Fruit fly (Drosophila melanogaster): Measurements from ENCODE around the gene CG6999.

Gene CG6999

DNA sequence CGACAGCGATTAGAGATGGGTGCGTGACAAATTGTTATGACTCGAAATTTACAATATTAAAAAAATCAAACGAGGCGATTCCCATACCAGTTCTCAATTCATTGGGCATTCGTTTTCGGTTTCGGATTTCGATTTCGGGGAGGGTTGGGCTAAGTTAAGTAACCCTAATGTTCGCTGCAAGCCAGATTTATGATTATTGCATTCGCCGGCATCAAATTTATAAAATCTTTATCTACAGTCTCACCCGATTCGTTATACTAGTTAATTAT is 39.8 kb downstream of the CG6999 start (continued):
- TF ChIP-seq Dll (GFP tag; IDR thresholded peaks at IDR 0.05; ENCODE audit: partially characterized antibody) = peak; percentile 48; the same call in 2 of the 4 replicates
- no peak for TF ChIP-seq CG7987 (GFP tag; optimal IDR thresholded peaks at IDR 0.05)
- no peak for TF ChIP-seq CG8089 (GFP tag; optimal IDR thresholded peaks at IDR 0.05)
- TF ChIP-seq CG30431 (GFP tag; optimal IDR thresholded peaks at IDR 0.05) = no peak
- TF ChIP-seq Hmx (GFP tag; optimal IDR thresholded peaks at IDR 0.05) = no peak
- TF ChIP-seq sim (GFP tag; IDR thresholded peaks at IDR 0.05) = no peak
- no peak for TF ChIP-seq Doc3 (GFP tag; IDR thresholded peaks at IDR 0.05; ENCODE audit: partially characterized antibody)
- no peak for TF ChIP-seq CG11456 (GFP tag; IDR thresholded peaks at IDR 0.05)
- TF ChIP-seq ab (GFP tag; optimal IDR thresholded peaks at IDR 0.05) = no peak
- TF ChIP-seq row (GFP tag; IDR thresholded peaks at IDR 0.05) = peak; percentile 38; the same call in 2 of the 3 replicates
- no peak for TF ChIP-seq odd (GFP tag; optimal IDR thresholded peaks at IDR 0.05)
- TF ChIP-seq vvl (GFP tag; IDR thresholded peaks at IDR 0.05) = no peak
- no peak for TF ChIP-seq zfh2 (GFP tag; optimal IDR thresholded peaks at IDR 0.05)
- no peak for TF ChIP-seq dm (GFP tag; optimal IDR thresholded peaks at IDR 0.05)
- TF ChIP-seq sqz (GFP tag; optimal IDR thresholded peaks at IDR 0.05) = peak; percentile 13
- TF ChIP-seq Usf (GFP tag; optimal IDR thresholded peaks at IDR 0.05) = no peak
- TF ChIP-seq CG13296 (GFP tag; optimal IDR thresholded peaks at IDR 0.05) = no peak
- TF ChIP-seq oc (tag; optimal IDR thresholded peaks at IDR 0.05) = peak; percentile 16
- 0 out of 3 replicates have a peak, but pooled peaks have one; percentile 44 for TF ChIP-seq ci (GFP tag; IDR thresholded peaks at IDR 0.05)
- no peak for TF ChIP-seq MTF-1 (GFP tag; optimal IDR thresholded peaks at IDR 0.05; ENCODE audit: borderline replicate concordance)
- no peak for TF ChIP-seq Hr39 (optimal IDR thresholded peaks at IDR 0.05)
- no peak for TF ChIP-seq CG7839 (tag; optimal IDR thresholded peaks at IDR 0.05)
- TF ChIP-seq CG8924 (tag; optimal IDR thresholded peaks at IDR 0.05) = no peak
- no peak for TF ChIP-seq CG12219 (GFP tag; optimal IDR thresholded peaks at IDR 0.05)
- TF ChIP-seq CG31365 (tag; optimal IDR thresholded peaks at IDR 0.05) = no peak
- no peak for TF ChIP-seq cg (GFP tag; optimal IDR thresholded peaks at IDR 0.05)
- TF ChIP-seq hth (optimal IDR thresholded peaks at IDR 0.05) = no peak
- TF ChIP-seq bigmax (GFP tag; optimal IDR thresholded peaks at IDR 0.05) = no peak
- TF ChIP-seq CG15479 (GFP tag; optimal IDR thresholded peaks at IDR 0.05) = no peak
- TF ChIP-seq phol (tag; optimal IDR thresholded peaks at IDR 0.05) = no peak
- no peak for TF ChIP-seq CG1832 (GFP tag; optimal IDR thresholded peaks at IDR 0.05)
- no peak for TF ChIP-seq tio (GFP tag; optimal IDR thresholded peaks at IDR 0.05)
- no peak for TF ChIP-seq CG32772 (GFP tag; IDR thresholded peaks at IDR 0.05)

DNA sequence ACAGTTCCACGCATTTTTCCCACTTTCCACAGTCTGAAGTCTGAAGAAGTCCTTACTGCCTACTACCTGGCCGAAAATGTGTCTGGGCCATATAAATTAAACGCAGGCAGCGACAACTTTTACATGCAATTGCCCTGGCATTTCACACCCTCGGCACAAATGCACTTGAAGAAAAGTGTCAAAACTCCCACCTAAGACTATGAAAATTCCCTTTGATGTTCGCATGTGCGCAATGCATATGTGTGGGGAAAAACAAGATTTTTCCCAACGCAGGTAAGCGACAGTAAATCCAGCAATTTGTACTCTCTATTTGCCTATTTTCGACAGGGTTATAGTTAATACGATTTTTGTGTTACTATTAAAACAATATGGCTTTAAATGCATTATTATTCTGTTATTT is 41.3 kb downstream of the CG6999 start:
- TF ChIP-seq grau (tag; optimal IDR thresholded peaks at IDR 0.05) (peak; percentile 1), peb (GFP tag; IDR thresholded peaks at IDR 0.05) (no peak), eve (GFP tag; optimal IDR thresholded peaks at IDR 0.05) (peak in 1 of 2 experiments; percentile 50), zf30C (GFP tag; optimal IDR thresholded peaks at IDR 0.05) (peak; percentile 73), sim (GFP tag; IDR thresholded peaks at IDR 0.05) (no peak), CG2199 (GFP tag; IDR thresholded peaks at IDR 0.05) (0 out of 3 replicates have a peak, but pooled peaks have one; percentile 22), CG32772 (GFP tag; IDR thresholded peaks at IDR 0.05) (no peak), ranshi (GFP tag; IDR thresholded peaks at IDR 0.05) (no peak), toy (GFP tag; IDR thresholded peaks at IDR 0.05) (no peak), CG8290 (GFP tag; optimal IDR thresholded peaks at IDR 0.05) (no peak), CG8290 (tag; optimal IDR thresholded peaks at IDR 0.05) (no peak), twi (tag; optimal IDR thresholded peaks at IDR 0.05) (peak; percentile 68), CG15479 (GFP tag; optimal IDR thresholded peaks at IDR 0.05) (peak; percentile 64), tll (GFP tag; optimal IDR thresholded peaks at IDR 0.05) (peak in 1 of 2 experiments; percentile 81), tio (GFP tag; optimal IDR thresholded peaks at IDR 0.05) (no peak), row (GFP tag; IDR thresholded peaks at IDR 0.05) (0 out of 3 replicates have a peak, but pooled peaks have one; percentile 5), Tbp (GFP tag; optimal IDR thresholded peaks at IDR 0.05) (no peak), gem (tag; optimal IDR thresholded peaks at IDR 0.05) (peak; percentile 9), seq (GFP tag; IDR thresholded peaks at IDR 0.05) (no peak), Gug (GFP tag; IDR thresholded peaks at IDR 0.05) (no peak), tgo (GFP tag; IDR thresholded peaks at IDR 0.05) (no peak), CG6254 (GFP tag; optimal IDR thresholded peaks at IDR 0.05) (no peak), repo (GFP tag; optimal IDR thresholded peaks at IDR 0.05) (no peak), CG1024 (GFP tag; IDR thresholded peaks at IDR 0.05) (no peak), pb (GFP tag; optimal IDR thresholded peaks at IDR 0.05) (no peak), CG13287 (GFP tag; IDR thresholded peaks at IDR 0.05; ENCODE audit: partially characterized antibody) (no peak)

All from whole organism, embryonic.